Worm (Caenorhabditis elegans): ENCODE measurements around the gene W02D7.6.
A peak's percentile ranks its signal among the peaks of the same experiment; 100 is the strongest.

Gene W02D7.6

DNA sequence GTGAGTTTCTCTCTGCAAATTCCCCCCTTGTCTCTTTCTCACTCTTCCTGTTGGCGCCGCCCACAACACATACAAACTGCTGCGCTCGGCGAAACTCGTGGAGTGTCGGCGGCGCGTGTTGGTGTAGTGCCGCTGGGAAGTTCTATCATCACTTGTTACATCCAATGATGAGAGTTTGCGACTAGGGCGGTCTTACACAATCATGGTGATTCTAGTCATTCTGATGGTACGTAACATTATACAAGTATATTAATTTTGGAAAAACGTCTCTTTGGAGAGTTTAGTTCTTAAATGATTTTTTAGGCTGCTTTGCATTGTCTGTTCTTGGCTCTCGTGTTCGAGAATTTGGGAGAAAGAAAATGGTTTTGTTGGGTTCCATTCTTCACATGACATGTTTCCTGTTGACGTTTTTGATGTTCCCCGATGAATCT is 47.7 kb upstream of the W02D7.6 start (continued):
- TF ChIP-seq daf-19 (GFP tag; conservative IDR thresholded peaks at IDR 0.05): 0 out of 2 replicates have a peak, but pooled peaks have one; percentile 7
- TF ChIP-seq lin-29 (GFP tag; IDR thresholded peaks at IDR 0.05): no peak
- TF ChIP-seq nhr-41 (GFP tag; IDR thresholded peaks at IDR 0.05): 0 out of 2 replicates have a peak, but pooled peaks have one; percentile 47
- no peak for TF ChIP-seq D1046.2 (GFP tag; IDR thresholded peaks at IDR 0.05)
- TF ChIP-seq spr-3 (GFP tag; optimal IDR thresholded peaks at IDR 0.05): no peak
- peak; percentile 94 for TF ChIP-seq snpc-1.2 (GFP tag; IDR thresholded peaks at IDR 0.05)
- peak; percentile 74 for TF ChIP-seq nhr-111 (GFP tag; optimal IDR thresholded peaks at IDR 0.05)
- TF ChIP-seq zfp-2 (tag; optimal IDR thresholded peaks at IDR 0.05): no peak
- peak; percentile 49; the same call in 1 of the 2 replicates for TF ChIP-seq tra-1 (GFP tag; IDR thresholded peaks at IDR 0.05)
- TF ChIP-seq cey-2 (tag; optimal IDR thresholded peaks at IDR 0.05; ENCODE audit: borderline replicate concordance, insufficient read depth): no peak
- peak; percentile 95 for TF ChIP-seq snpc-4 (tag; optimal IDR thresholded peaks at IDR 0.05)
- no peak for TF ChIP-seq daf-8 (GFP tag; IDR thresholded peaks at IDR 0.05)
- TF ChIP-seq dpl-1 (GFP tag; optimal IDR thresholded peaks at IDR 0.05): peak; percentile 44
- no peak for TF ChIP-seq fkh-10 (GFP tag; optimal IDR thresholded peaks at IDR 0.05)
- TF ChIP-seq zip-11 (GFP tag; IDR thresholded peaks at IDR 0.05): no peak
- TF ChIP-seq ces-1 (GFP tag; optimal IDR thresholded peaks at IDR 0.05): no peak
- TF ChIP-seq zip-2 (tag; optimal IDR thresholded peaks at IDR 0.05): peak; percentile 59
- peak; percentile 74 for TF ChIP-seq nhr-28 (tag; optimal IDR thresholded peaks at IDR 0.05)
- TF ChIP-seq duxl-1 (tag; optimal IDR thresholded peaks at IDR 0.05; ENCODE audit: poor library complexity): peak; percentile 95
- peak; percentile 64 to 69 for TF ChIP-seq daf-16 (GFP tag; optimal IDR thresholded peaks at IDR 0.05)
- TF ChIP-seq daf-16 (tag; optimal IDR thresholded peaks at IDR 0.05): peak; percentile 87
- TF ChIP-seq ceh-62 (tag; optimal IDR thresholded peaks at IDR 0.05): no peak
- TF ChIP-seq hlh-30 (tag; optimal IDR thresholded peaks at IDR 0.05; ENCODE audit: insufficient read depth): peak; percentile 74
- TF ChIP-seq ctbp-1 (GFP tag; IDR thresholded peaks at IDR 0.05): no peak
- no peak for TF ChIP-seq egl-27 (tag; optimal IDR thresholded peaks at IDR 0.05)
- TF ChIP-seq lim-7 (GFP tag; IDR thresholded peaks at IDR 0.05): no peak
- TF ChIP-seq spr-1 (tag; optimal IDR thresholded peaks at IDR 0.05): peak; percentile 79
- peak; percentile 91 for TF ChIP-seq nhr-102 (tag; optimal IDR thresholded peaks at IDR 0.05)
- peak; percentile 32 for TF ChIP-seq nhr-11 (tag; optimal IDR thresholded peaks at IDR 0.05)
- TF ChIP-seq pqm-1 (tag; optimal IDR thresholded peaks at IDR 0.05): peak; percentile 66
- TF ChIP-seq daf-12 (tag; optimal IDR thresholded peaks at IDR 0.05): no peak
- TF ChIP-seq saeg-2 (GFP tag; IDR thresholded peaks at IDR 0.05): no peak
- TF ChIP-seq lir-3 (tag; optimal IDR thresholded peaks at IDR 0.05): peak; percentile 19
- no peak for TF ChIP-seq nhr-76 (tag; optimal IDR thresholded peaks at IDR 0.05)
- peak in 1 of 2 experiments; percentile 2 for TF ChIP-seq mdl-1 (tag; optimal IDR thresholded peaks at IDR 0.05)
- peak; percentile 54 for TF ChIP-seq gei-8 (GFP tag; optimal IDR thresholded peaks at IDR 0.05)
- no peak for TF ChIP-seq F44E2.7 (GFP tag; IDR thresholded peaks at IDR 0.05)
- peak; percentile 90 for TF ChIP-seq mes-2 (tag; optimal IDR thresholded peaks at IDR 0.05; ENCODE audit: poor library complexity, severe bottlenecking)
- TF ChIP-seq F10B5.3 (tag; optimal IDR thresholded peaks at IDR 0.05): peak; percentile 89
- peak; percentile 92 for TF ChIP-seq T26A8.4 (GFP tag; IDR thresholded peaks at IDR 0.05)
- TF ChIP-seq lin-15B (tag; optimal IDR thresholded peaks at IDR 0.05): no peak
- TF ChIP-seq fos-1 (tag; optimal IDR thresholded peaks at IDR 0.05): no peak
- no peak for TF ChIP-seq madf-5 (GFP tag; IDR thresholded peaks at IDR 0.05)
- no peak for TF ChIP-seq ceh-82 (tag; optimal IDR thresholded peaks at IDR 0.05)
- TF ChIP-seq attf-4 (tag; optimal IDR thresholded peaks at IDR 0.05): no peak
- peak; percentile 80 for TF ChIP-seq unc-130 (GFP tag; optimal IDR thresholded peaks at IDR 0.05)
- TF ChIP-seq dmd-9 (GFP tag; IDR thresholded peaks at IDR 0.05): 0 out of 2 replicates have a peak, but pooled peaks have one; percentile 15
- TF ChIP-seq nhr-48 (tag; optimal IDR thresholded peaks at IDR 0.05): peak; percentile 89
- TF ChIP-seq ceh-20 (GFP tag; IDR thresholded peaks at IDR 0.05): 0 out of 2 replicates have a peak, but pooled peaks have one; percentile 42
- peak; percentile 82 for TF ChIP-seq nhr-25 (tag; optimal IDR thresholded peaks at IDR 0.05; ENCODE audit: borderline replicate concordance, insufficient read depth)
- TF ChIP-seq sdz-12 (GFP tag; optimal IDR thresholded peaks at IDR 0.05): no peak
